Worm (Caenorhabditis elegans) whole organism, L2 larva: ENCODE results near the gene ver-3.

Source experiments
- crh-2 ChIP-seq: sonication (generic microtip); optimal IDR thresholded peaks from 2 replicates; lab custom pipeline; 2017; ENCODE audit warnings: missing biosample characterization, missing genetic modification characterization
- sem-4 ChIP-seq: fragments of 150-350 bp; optimal IDR thresholded peaks from 2 replicates; lab custom pipeline; 2014; ENCODE audit warnings: missing biosample characterization, missing genetic modification reagents, missing genetic modification characterization
- unc-39 ChIP-seq: fragments of 150-350 bp; optimal IDR thresholded peaks from 2 replicates; lab custom pipeline; 2014; ENCODE audit warnings: missing biosample characterization, missing genetic modification characterization
- ztf-11 ChIP-seq: sonication (generic microtip); optimal IDR thresholded peaks from 2 replicates; lab custom pipeline; 2017; ENCODE audit warnings: missing biosample characterization, missing genetic modification characterization

DNA sequence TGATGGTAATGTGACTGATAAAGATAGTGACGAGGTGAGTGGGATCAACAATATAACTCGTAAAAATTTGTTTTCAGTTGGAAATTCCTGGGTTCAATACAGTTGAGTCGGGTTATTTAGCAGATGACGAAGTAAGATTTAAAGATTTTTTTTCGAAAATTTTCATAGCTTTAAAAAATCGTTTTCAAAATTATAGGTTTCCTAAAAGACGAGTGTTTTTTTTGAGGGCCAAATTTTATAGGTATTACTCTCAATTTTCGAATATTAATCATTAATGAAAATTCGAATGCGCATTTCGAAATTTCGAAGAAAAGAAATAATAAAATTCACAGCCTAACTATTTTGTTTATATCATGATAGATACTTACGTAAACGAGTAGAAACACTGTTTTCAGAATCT, 21.2 kb upstream of the ver-3 start:
- TF ChIP-seq ztf-11 (tag; lab: Kevin White, UChicago), result no peak
- TF ChIP-seq sem-4 (tag; lab: Kevin White, UChicago), result no peak
- no peak for TF ChIP-seq unc-39 (tag; lab: Kevin White, UChicago)
- no peak for TF ChIP-seq crh-2 (tag; lab: Kevin White, UChicago)
